Worm (Caenorhabditis elegans) whole organism, L3 larva: ENCODE data around the gene Y39A3A.3.

ENCODE experiments used
- R02D3.7 ChIP-seq: fragments of 150-350 bp; optimal IDR thresholded peaks from 2 replicates; lab custom pipeline; 2014; ENCODE audit warnings: missing biosample characterization, missing genetic modification characterization
- aly-2 ChIP-seq: fragments of 150-350 bp; optimal IDR thresholded peaks from 2 replicates; lab custom pipeline; 2014; ENCODE audit warnings: missing biosample characterization, missing genetic modification characterization
- ama-1 ChIP-seq: fragments of 150-350 bp; optimal IDR thresholded peaks from 2 replicates; lab custom pipeline; 2018
- ceh-16 ChIP-seq: sonication (generic microtip); optimal IDR thresholded peaks from 2 replicates; lab custom pipeline; 2017; ENCODE audit warnings: missing biosample characterization, missing genetic modification characterization
- ceh-28 ChIP-seq: fragments of 150-350 bp; optimal IDR thresholded peaks from 2 replicates; lab custom pipeline; 2014; ENCODE audit warnings: missing biosample characterization, missing genetic modification reagents, missing genetic modification characterization
- ceh-9 ChIP-seq: sonication (generic microtip); optimal IDR thresholded peaks from 2 replicates; lab custom pipeline; 2018; ENCODE audit warnings: missing biosample characterization, missing genetic modification characterization
- daf-12 ChIP-seq: fragments of 150-350 bp; optimal IDR thresholded peaks from 2 replicates; lab custom pipeline; 2014; ENCODE audit warnings: missing biosample characterization, missing genetic modification reagents, missing genetic modification characterization
- egl-27 ChIP-seq: sonication (generic microtip); optimal IDR thresholded peaks from 4 replicates; lab custom pipeline; 2017; ENCODE audit warnings: missing biosample characterization, missing genetic modification reagents, missing genetic modification characterization
- elt-1 ChIP-seq: fragments of 150-350 bp; optimal IDR thresholded peaks from 2 replicates; lab custom pipeline; 2014; ENCODE audit warnings: missing biosample characterization, missing genetic modification characterization
- elt-2 ChIP-seq: sonication (generic microtip); optimal IDR thresholded peaks from 2 replicates; lab custom pipeline; 2016; ENCODE audit warnings: missing genetic modification reagents, mild to moderate bottlenecking, missing genetic modification characterization, missing compliant biosample characterization
- elt-3 ChIP-seq, 3 experiments: fragments of 150-350 bp in 1 of 3; sonication (generic microtip) in 2 of 3; optimal IDR thresholded peaks; 2 replicates in 2 of 3; 4 replicates in 1 of 3; lab custom pipeline; 2014 to 2017; ENCODE audit warnings: missing biosample characterization in 3 of 3, missing genetic modification characterization in 3 of 3
- eor-1 ChIP-seq, 2 experiments: fragments of 150-350 bp; optimal IDR thresholded peaks; 2 replicates each; lab custom pipeline; 2014 to 2018; ENCODE audit warnings: missing biosample characterization in 2 of 2, missing genetic modification characterization in 2 of 2
- fkh-10 ChIP-seq: sonication (generic microtip); optimal IDR thresholded peaks from 2 replicates; lab custom pipeline; 2017; ENCODE audit warnings: missing biosample characterization, missing genetic modification reagents, missing genetic modification characterization
- fos-1 ChIP-seq: fragments of 150-350 bp; optimal IDR thresholded peaks from 2 replicates; lab custom pipeline; 2014; ENCODE audit warnings: missing biosample characterization, missing genetic modification characterization
- lin-15B ChIP-seq: fragments of 150-350 bp; optimal IDR thresholded peaks from 2 replicates; lab custom pipeline; 2014; ENCODE audit warnings: missing biosample characterization, missing genetic modification characterization
- lin-39 ChIP-seq: fragments of 150-350 bp; optimal IDR thresholded peaks from 2 replicates; lab custom pipeline; 2018; ENCODE audit warnings: missing biosample characterization, missing genetic modification reagents, missing genetic modification characterization
- lsy-12 ChIP-seq: sonication (generic microtip); optimal IDR thresholded peaks from 2 replicates; lab custom pipeline; 2016; ENCODE audit warnings: mild to moderate bottlenecking, missing genetic modification characterization, missing compliant biosample characterization
- mdl-1 ChIP-seq: fragments of 150-350 bp; optimal IDR thresholded peaks from 2 replicates; lab custom pipeline; 2014; ENCODE audit warnings: missing biosample characterization, missing genetic modification characterization
- nfya-1 ChIP-seq: sonication (generic microtip); optimal IDR thresholded peaks from 2 replicates; lab custom pipeline; 2017; ENCODE audit warnings: missing genetic modification characterization, mild to moderate bottlenecking, missing compliant biosample characterization, antibody characterized with exemption, moderate library complexity; ENCODE audit not compliant: insufficient read depth
- nhr-11 ChIP-seq: fragments of 150-350 bp; optimal IDR thresholded peaks from 2 replicates; lab custom pipeline; 2014; ENCODE audit warnings: missing biosample characterization, missing genetic modification characterization
- nhr-12 ChIP-seq: fragments of 150-350 bp; optimal IDR thresholded peaks from 2 replicates; lab custom pipeline; 2014; ENCODE audit warnings: missing biosample characterization, missing genetic modification characterization
- nhr-23 ChIP-seq: fragments of 150-350 bp; optimal IDR thresholded peaks from 2 replicates; lab custom pipeline; 2014; ENCODE audit warnings: missing biosample characterization, missing genetic modification reagents, missing genetic modification characterization
- nhr-237 ChIP-seq: fragments of 150-350 bp; optimal IDR thresholded peaks from 2 replicates; lab custom pipeline; 2014; ENCODE audit warnings: missing biosample characterization, missing genetic modification characterization
- nhr-25 ChIP-seq: sonication (generic microtip); optimal IDR thresholded peaks from 2 replicates; lab custom pipeline; 2017; ENCODE audit warnings: missing biosample characterization, missing genetic modification characterization
- nhr-43 ChIP-seq: sonication (generic microtip); optimal IDR thresholded peaks from 2 replicates; lab custom pipeline; 2016; ENCODE audit warnings: mild to moderate bottlenecking, missing genetic modification characterization, missing compliant biosample characterization; ENCODE audit not compliant: poor library complexity, severe bottlenecking
- nhr-67 ChIP-seq: fragments of 150-350 bp; optimal IDR thresholded peaks from 2 replicates; lab custom pipeline; 2014; ENCODE audit warnings: missing biosample characterization, missing genetic modification characterization
- nhr-77 ChIP-seq: fragments of 150-350 bp; optimal IDR thresholded peaks from 2 replicates; lab custom pipeline; 2014; ENCODE audit warnings: missing biosample characterization, missing genetic modification characterization
- pha-4 ChIP-seq: fragments of 150-350 bp; optimal IDR thresholded peaks from 2 replicates; lab custom pipeline; 2014; ENCODE audit warnings: missing biosample characterization, missing genetic modification reagents, missing genetic modification characterization
- pqm-1 ChIP-seq: fragments of 150-350 bp; optimal IDR thresholded peaks from 2 replicates; lab custom pipeline; 2017; ENCODE audit warnings: missing biosample characterization, missing genetic modification characterization, inconsistent platforms
- sea-2 ChIP-seq: fragments of 150-350 bp; sonication (generic microtip); optimal IDR thresholded peaks from 4 replicates; lab custom pipeline; 2014; ENCODE audit warnings: missing biosample characterization, missing genetic modification reagents, missing genetic modification characterization
- skn-1 ChIP-seq: fragments of 150-350 bp; optimal IDR thresholded peaks from 2 replicates; lab custom pipeline; 2014; ENCODE audit warnings: missing biosample characterization, missing genetic modification characterization
- unc-39 ChIP-seq: sonication (generic microtip); optimal IDR thresholded peaks from 4 replicates; lab custom pipeline; 2017; ENCODE audit warnings: missing biosample characterization, missing genetic modification characterization
- unc-62 ChIP-seq: fragments of 150-350 bp; sonication (generic microtip); optimal IDR thresholded peaks from 4 replicates; lab custom pipeline; 2014; ENCODE audit warnings: missing biosample characterization, missing genetic modification reagents, missing genetic modification characterization
- ztf-11 ChIP-seq: fragments of 150-350 bp; optimal IDR thresholded peaks from 2 replicates; lab custom pipeline; 2014; ENCODE audit warnings: missing biosample characterization, missing genetic modification characterization
- ztf-4 ChIP-seq: fragments of 150-350 bp; optimal IDR thresholded peaks from 2 replicates; lab custom pipeline; 2014; ENCODE audit warnings: missing biosample characterization, missing genetic modification characterization

The Y39A3A.3 gene

ce11 chrIII:2049825-2050224, 18.3 kb downstream of the Y39A3A.3 start:
- TF ChIP-seq elt-3 (tag; optimal IDR thresholded peaks at IDR 0.05; lab: Kevin White, UChicago) (no peak), elt-2 (tag; lab: Kevin White, UChicago) (peak; percentile 52)

- no peak for TF ChIP-seq elt-3 (tag; optimal IDR thresholded peaks at IDR 0.05; lab: Kevin White, UChicago)
- no peak for TF ChIP-seq unc-62 (GFP tag; lab: Kevin White, UChicago)
- no peak for TF ChIP-seq pqm-1 (tag; lab: Kevin White, UChicago)
- TF ChIP-seq nhr-12 (tag; lab: Kevin White, UChicago): no peak
- no peak for TF ChIP-seq ceh-9 (tag; lab: Kevin White, UChicago)
- no peak for TF ChIP-seq elt-1 (tag; lab: Kevin White, UChicago)
- no peak for TF ChIP-seq ama-1 (lab: Kevin White, UChicago)
- TF ChIP-seq ceh-16: no peak
- no peak for TF ChIP-seq egl-27 (tag; lab: Kevin White, UChicago)
- no peak for TF ChIP-seq aly-2 (tag; lab: Kevin White, UChicago)
- no peak for TF ChIP-seq fkh-10 (GFP tag; lab: Kevin White, UChicago)
- TF ChIP-seq nhr-25: no peak
- TF ChIP-seq ztf-4 (tag; lab: Kevin White, UChicago): no peak
- no peak for TF ChIP-seq sea-2 (GFP tag; lab: Kevin White, UChicago)
- TF ChIP-seq elt-2 (tag; lab: Kevin White, UChicago): no peak
- no peak for TF ChIP-seq nhr-11 (tag; lab: Kevin White, UChicago)
- TF ChIP-seq nhr-67 (tag; lab: Kevin White, UChicago): no peak
- TF ChIP-seq skn-1 (tag; lab: Kevin White, UChicago): no peak
- no peak for TF ChIP-seq unc-39
- no peak for TF ChIP-seq daf-12 (tag; lab: Kevin White, UChicago)
Observed at ce11 chrIII:2047907-2048306, 20.2 kb downstream of the Y39A3A.3 start, which contains the start of gene dpy-1. dpy-1 (minus strand) TSS chrIII:2048007.

ce11 chrIII:2032327-2033093, 35.6 kb downstream of the Y39A3A.3 start:
- TF ChIP-seq pha-4 (tag; lab: Kevin White, UChicago) (peak; percentile 14), unc-62 (GFP tag; lab: Kevin White, UChicago) (no peak), nhr-23 (tag; lab: Kevin White, UChicago) (peak; percentile 7), lin-15B (peak; percentile 13), egl-27 (tag; lab: Kevin White, UChicago) (no peak), ceh-28 (tag; lab: Kevin White, UChicago) (no peak)

- TF ChIP-seq egl-27 (tag; lab: Kevin White, UChicago) (no peak), lin-15B (no peak), nhr-43 (tag; lab: Kevin White, UChicago) (no peak), ama-1 (lab: Kevin White, UChicago) (no peak), aly-2 (tag; lab: Kevin White, UChicago) (no peak), R02D3.7 (no peak), eor-1 (tag; optimal IDR thresholded peaks at IDR 0.05; lab: Kevin White, UChicago) (no peak), fkh-10 (GFP tag; lab: Kevin White, UChicago) (no peak), nfya-1 (tag; lab: Kevin White, UChicago) (no peak), ztf-11 (tag; lab: Kevin White, UChicago) (no peak), elt-1 (tag; lab: Kevin White, UChicago) (no peak), ceh-16 (no peak), unc-62 (GFP tag; lab: Kevin White, UChicago) (no peak), nhr-77 (tag; lab: Kevin White, UChicago) (no peak), mdl-1 (tag; lab: Kevin White, UChicago) (no peak), lsy-12 (tag; lab: Kevin White, UChicago) (no peak), nhr-237 (tag; lab: Kevin White, UChicago) (no peak), nhr-11 (tag; lab: Kevin White, UChicago) (no peak), lin-39 (tag; lab: Kevin White, UChicago) (no peak), fos-1 (tag; lab: Kevin White, UChicago) (no peak)
Observed at ce11 chrIII:2031746-2032145, 36.4 kb downstream of the Y39A3A.3 start.
